Worm (Caenorhabditis elegans): ENCODE results near the gene C06A1.3.
A peak's percentile ranks its signal among the peaks of the same experiment; 100 is the strongest.

Gene C06A1.3

DNA sequence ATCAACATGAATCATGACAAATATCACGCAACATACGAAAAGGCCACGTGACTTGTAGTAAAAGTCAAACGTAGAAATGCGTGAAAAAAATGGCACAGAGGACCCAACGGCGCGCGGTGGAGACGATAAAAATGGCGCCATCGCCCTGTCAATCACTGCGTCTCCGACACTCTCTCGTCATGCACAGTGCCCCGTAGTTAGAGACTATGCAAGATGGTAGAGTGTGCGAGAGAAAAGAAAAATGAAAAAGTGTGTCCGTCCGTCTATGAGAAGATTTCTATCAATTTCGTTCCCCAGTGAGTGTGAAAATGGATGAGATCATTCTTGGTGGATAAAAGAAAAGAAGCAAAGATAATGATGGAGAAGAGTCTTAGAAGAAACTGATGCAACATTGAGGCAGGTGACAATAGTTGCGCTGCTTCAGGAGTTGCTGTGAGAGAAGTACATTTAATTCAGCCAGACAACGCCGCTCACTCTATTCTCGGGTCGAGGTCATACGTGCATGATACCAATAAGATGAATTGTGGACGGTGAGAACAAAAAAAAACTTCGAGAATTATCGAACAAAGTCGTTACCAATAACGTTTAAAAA is 16.5 kb upstream of the C06A1.3 start (continued):
- TF ChIP-seq nhr-90 (tag; optimal IDR thresholded peaks at IDR 0.05; ENCODE audit: poor library complexity) (peak; percentile 84), unc-30 (tag; optimal IDR thresholded peaks at IDR 0.05) (no peak), jun-1 (tag; optimal IDR thresholded peaks at IDR 0.05) (peak; percentile 0), vab-15 (tag; optimal IDR thresholded peaks at IDR 0.05) (no peak), ets-5 (GFP tag; IDR thresholded peaks at IDR 0.05) (no peak)

ce11 chrII:10556550-10557205 is 15.4 kb upstream of the C06A1.3 start:
- TF ChIP-seq nhr-77 (tag; optimal IDR thresholded peaks at IDR 0.05) (no peak), pag-3 (tag; optimal IDR thresholded peaks at IDR 0.05; ENCODE audit: borderline replicate concordance, insufficient read depth) (no peak), swsn-7 (tag; optimal IDR thresholded peaks at IDR 0.05) (no peak), lin-35 (GFP tag; optimal IDR thresholded peaks at IDR 0.05) (no peak), lin-14 (GFP tag; optimal IDR thresholded peaks at IDR 0.05) (no peak), nhr-20 (tag; optimal IDR thresholded peaks at IDR 0.05) (no peak), nhr-237 (tag; optimal IDR thresholded peaks at IDR 0.05) (no peak), aha-1 (tag; optimal IDR thresholded peaks at IDR 0.05) (no peak), pqm-1 (tag; optimal IDR thresholded peaks at IDR 0.05) (no peak), lsy-2 (tag; optimal IDR thresholded peaks at IDR 0.05) (peak in 1 of 2 experiments; percentile 27), elt-2 (tag; optimal IDR thresholded peaks at IDR 0.05) (no peak), C04F5.9 (tag; optimal IDR thresholded peaks at IDR 0.05) (no peak), sup-37 (GFP tag; optimal IDR thresholded peaks at IDR 0.05) (no peak), unc-30 (tag; optimal IDR thresholded peaks at IDR 0.05) (no peak), nhr-71 (tag; optimal IDR thresholded peaks at IDR 0.05) (no peak), mep-1 (tag; optimal IDR thresholded peaks at IDR 0.05) (no peak), unc-98 (GFP tag; IDR thresholded peaks at IDR 0.05) (no peak), alr-1 (tag; optimal IDR thresholded peaks at IDR 0.05; ENCODE audit: borderline replicate concordance) (no peak), efl-1 (optimal IDR thresholded peaks at IDR 0.05) (peak in 1 of 2 experiments; percentile 5), efl-1 (GFP tag; optimal IDR thresholded peaks at IDR 0.05 in 1 of 2) (peak in 1 of 2 experiments; percentile 91), jun-1 (tag; optimal IDR thresholded peaks at IDR 0.05) (peak; percentile 12), rnt-1 (tag; optimal IDR thresholded peaks at IDR 0.05) (peak; percentile 22), blmp-1 (tag; optimal IDR thresholded peaks at IDR 0.05) (no peak), vab-15 (tag; optimal IDR thresholded peaks at IDR 0.05) (no peak), aly-2 (tag; optimal IDR thresholded peaks at IDR 0.05) (no peak), hlh-17 (GFP tag; optimal IDR thresholded peaks at IDR 0.05; ENCODE audit: borderline replicate concordance) (no peak), isw-1 (GFP tag; IDR thresholded peaks at IDR 0.05) (no peak), hpl-2 (GFP tag; optimal IDR thresholded peaks at IDR 0.05) (no peak), sox-4 (tag; optimal IDR thresholded peaks at IDR 0.05) (no peak), unc-86 (tag; optimal IDR thresholded peaks at IDR 0.05) (no peak), C16A3.4 (tag; optimal IDR thresholded peaks at IDR 0.05) (no peak), nhr-76 (tag; optimal IDR thresholded peaks at IDR 0.05) (no peak), F16B12.6 (tag; optimal IDR thresholded peaks at IDR 0.05) (no peak), egl-13 (tag; optimal IDR thresholded peaks at IDR 0.05) (no peak), xbp-1 (tag; optimal IDR thresholded peaks at IDR 0.05) (no peak)

DNA sequence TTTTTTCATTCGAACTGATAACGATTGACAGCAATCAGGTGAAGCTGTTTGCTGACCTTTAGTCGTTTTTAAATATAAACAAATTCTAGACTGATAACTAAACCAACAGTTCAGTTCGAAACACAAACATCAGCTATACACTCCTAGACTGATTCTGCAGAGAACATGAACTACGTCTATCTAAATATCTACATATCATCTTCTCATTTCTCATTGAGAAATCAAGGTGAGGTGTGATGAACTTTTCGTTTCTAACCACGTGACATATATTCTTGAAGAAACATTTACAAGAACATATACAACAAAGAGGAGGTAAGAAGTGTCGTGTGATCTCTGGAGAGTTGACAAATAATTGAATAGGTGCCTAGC is 14.9 kb upstream of the C06A1.3 start:
- TF ChIP-seq nhr-90 (tag; optimal IDR thresholded peaks at IDR 0.05; ENCODE audit: poor library complexity) (peak; percentile 72), skn-1 (tag; optimal IDR thresholded peaks at IDR 0.05) (peak; percentile 73), fkh-10 (GFP tag; optimal IDR thresholded peaks at IDR 0.05) (no peak), elt-3 (tag; optimal IDR thresholded peaks at IDR 0.05) (peak in 2 of 6 experiments; percentile 44 to 85), nhr-20 (tag; optimal IDR thresholded peaks at IDR 0.05) (peak; percentile 85), unc-86 (tag; optimal IDR thresholded peaks at IDR 0.05) (no peak), nhr-85 (tag) (peak; percentile 97), snu-23 (GFP tag; optimal IDR thresholded peaks at IDR 0.05) (peak; percentile 78), pax-3 (tag; optimal IDR thresholded peaks at IDR 0.05) (peak; percentile 15), aha-1 (tag; optimal IDR thresholded peaks at IDR 0.05) (no peak), C34B4.2 (tag; optimal IDR thresholded peaks at IDR 0.05) (no peak), lin-13 (GFP tag; optimal IDR thresholded peaks at IDR 0.05) (peak; percentile 11), irx-1 (tag; optimal IDR thresholded peaks at IDR 0.05) (peak; percentile 53), unc-130 (tag; optimal IDR thresholded peaks at IDR 0.05) (no peak), ceh-90 (tag; optimal IDR thresholded peaks at IDR 0.05) (no peak), ztf-4 (tag; optimal IDR thresholded peaks at IDR 0.05) (peak; percentile 21), sptf-1 (tag; optimal IDR thresholded peaks at IDR 0.05) (no peak), alr-1 (tag; optimal IDR thresholded peaks at IDR 0.05; ENCODE audit: borderline replicate concordance) (no peak), hlh-17 (GFP tag; optimal IDR thresholded peaks at IDR 0.05; ENCODE audit: borderline replicate concordance) (no peak), nhr-71 (tag; optimal IDR thresholded peaks at IDR 0.05) (peak; percentile 92)

Data from whole organism, L1 larva.